Fruit fly (Drosophila melanogaster): Measurements from ENCODE around the gene HP4.

- TF ChIP-seq Trl (optimal IDR thresholded peaks at IDR 0.05) (no peak), Trl (GFP tag; optimal IDR thresholded peaks at IDR 0.05) (no peak), bcd (GFP tag; optimal IDR thresholded peaks at IDR 0.05) (no peak), fd96Cb (tag; optimal IDR thresholded peaks at IDR 0.05) (no peak)
Measured at dm6 chr3L:7999933-8000332, 24.0 kb upstream of the HP4 start.

Measured in whole organism, embryonic.